Worm (Caenorhabditis elegans) whole organism, L1 larva: ENCODE measurements around the gene K06A9.2.

Experiments
- lin-15B ChIP-seq: fragments of 150-350 bp; sonication (generic microtip); optimal IDR thresholded peaks from 3 replicates; lab custom pipeline; 2014; ENCODE audit warnings: missing biosample characterization, missing genetic modification characterization
- nhr-12 ChIP-seq: sonication (generic microtip); optimal IDR thresholded peaks from 2 replicates; lab custom pipeline; 2017; ENCODE audit warnings: missing biosample characterization, missing genetic modification characterization
- nhr-20 ChIP-seq: sonication (generic microtip); optimal IDR thresholded peaks from 2 replicates; lab custom pipeline; 2016; ENCODE audit warnings: mild to moderate bottlenecking, missing genetic modification characterization, missing compliant biosample characterization

ce11 chrX:1576337-1576736, 40.2 kb downstream of the K06A9.2 start, which contains the start of gene wrt-9:
- TF ChIP-seq lin-15B (tag; lab: Kevin White, UChicago): no peak
- TF ChIP-seq nhr-12 (tag; lab: Kevin White, UChicago): no peak
- TF ChIP-seq nhr-20 (tag; lab: Kevin White, UChicago): no peak
